Worm (Caenorhabditis elegans) whole organism, late embryonic: ENCODE data around the gene C09F12.3.

Experiments used
- C08G9.2 ChIP-seq: sonication (generic microtip); optimal IDR thresholded peaks from 2 replicates; lab custom pipeline; 2016; ENCODE audit warnings: mild to moderate bottlenecking, missing genetic modification characterization, moderate library complexity, missing compliant biosample characterization
- F13H6.1 ChIP-seq: sonication (generic microtip); optimal IDR thresholded peaks from 2 replicates; lab custom pipeline; 2016; ENCODE audit warnings: missing genetic modification characterization, missing compliant biosample characterization
- K09A11.1 ChIP-seq: sonication (generic microtip); optimal IDR thresholded peaks from 2 replicates; lab custom pipeline; 2017; ENCODE audit warnings: antibody characterized with exemption, mild to moderate bottlenecking, missing genetic modification characterization, missing compliant biosample characterization; ENCODE audit not compliant: insufficient read depth
- T23F11.4 ChIP-seq: fragments of 200-800 bp; sonication (Bioruptor generic); optimal IDR thresholded peaks from 2 replicates; lab custom pipeline; 2018; ENCODE audit warnings: mild to moderate bottlenecking, missing genetic modification characterization, missing compliant biosample characterization
- Y22D7AL.16 ChIP-seq: sonication (generic microtip); optimal IDR thresholded peaks from 2 replicates; lab custom pipeline; 2016; ENCODE audit warnings: missing genetic modification characterization, missing compliant biosample characterization
- ama-1 ChIP-seq: fragments of 150-350 bp; optimal IDR thresholded peaks from 2 replicates; lab custom pipeline; 2014
- ceh-14 ChIP-seq: sonication (generic microtip); optimal IDR thresholded peaks from 2 replicates; lab custom pipeline; 2016; ENCODE audit warnings: missing genotype, missing genetic modification characterization, missing compliant biosample characterization
- ceh-2 ChIP-seq: sonication (generic microtip); optimal IDR thresholded peaks from 2 replicates; lab custom pipeline; 2016; ENCODE audit warnings: missing genotype, missing genetic modification characterization, missing compliant biosample characterization
- ceh-22 ChIP-seq: sonication (generic microtip); optimal IDR thresholded peaks from 2 replicates; lab custom pipeline; 2017; ENCODE audit warnings: missing biosample characterization, missing genetic modification characterization
- ceh-34 ChIP-seq: sonication (generic microtip); optimal IDR thresholded peaks from 2 replicates; lab custom pipeline; 2016; ENCODE audit warnings: mild to moderate bottlenecking, missing genetic modification characterization, missing compliant biosample characterization
- ceh-9 ChIP-seq: sonication (generic microtip); optimal IDR thresholded peaks from 2 replicates; lab custom pipeline; 2016; ENCODE audit warnings: mild to moderate bottlenecking, missing genetic modification characterization, inconsistent platforms, missing compliant biosample characterization
- che-1 ChIP-seq: sonication (generic microtip); optimal IDR thresholded peaks from 2 replicates; lab custom pipeline; 2016; ENCODE audit warnings: mild to moderate bottlenecking, missing genetic modification characterization, missing compliant biosample characterization
- dmd-4 ChIP-seq: sonication (generic microtip); optimal IDR thresholded peaks from 2 replicates; lab custom pipeline; 2016; ENCODE audit warnings: borderline replicate concordance, missing genetic modification characterization, missing compliant biosample characterization
- elt-2 ChIP-seq: sonication (generic microtip); optimal IDR thresholded peaks from 2 replicates; lab custom pipeline; 2016; ENCODE audit warnings: missing genetic modification reagents, missing genetic modification characterization, missing compliant biosample characterization
- elt-4 ChIP-seq: sonication (generic microtip); optimal IDR thresholded peaks from 2 replicates; lab custom pipeline; 2016; ENCODE audit warnings: missing genetic modification characterization, missing compliant biosample characterization
- eyg-1 ChIP-seq: sonication (generic microtip); optimal IDR thresholded peaks from 2 replicates; lab custom pipeline; 2016; ENCODE audit warnings: missing genotype, missing genetic modification characterization, missing compliant biosample characterization
- fax-1 ChIP-seq: sonication (generic microtip); optimal IDR thresholded peaks from 2 replicates; lab custom pipeline; 2016; ENCODE audit warnings: missing genotype, missing genetic modification characterization, missing compliant biosample characterization
- fkh-10 ChIP-seq: fragments of 150-350 bp; optimal IDR thresholded peaks from 2 replicates; lab custom pipeline; 2014; ENCODE audit warnings: missing biosample characterization, missing genetic modification reagents, missing genetic modification characterization
- fkh-6 ChIP-seq: sonication (generic microtip); optimal IDR thresholded peaks from 2 replicates; lab custom pipeline; 2016; ENCODE audit warnings: missing genetic modification characterization, missing compliant biosample characterization
- gmeb-2 ChIP-seq: sonication (generic microtip); optimal IDR thresholded peaks from 2 replicates; lab custom pipeline; 2016; ENCODE audit warnings: missing genetic modification characterization, inconsistent platforms, missing compliant biosample characterization
- hlh-13 ChIP-seq: fragments of 200-800 bp; sonication (Bioruptor generic); optimal IDR thresholded peaks from 2 replicates; lab custom pipeline; 2018; ENCODE audit warnings: mild to moderate bottlenecking, missing genetic modification characterization, missing compliant biosample characterization
- hlh-15 ChIP-seq: sonication (generic microtip); optimal IDR thresholded peaks from 2 replicates; lab custom pipeline; 2016; ENCODE audit warnings: missing genetic modification characterization, missing compliant biosample characterization
- hlh-6 ChIP-seq: sonication (generic microtip); optimal IDR thresholded peaks from 2 replicates; lab custom pipeline; 2016; ENCODE audit warnings: missing genotype, missing genetic modification characterization, missing compliant biosample characterization
- hlh-8 ChIP-seq: sonication (generic microtip); optimal IDR thresholded peaks from 2 replicates; lab custom pipeline; 2016; ENCODE audit warnings: missing genotype, missing genetic modification characterization, missing compliant biosample characterization
- lim-6 ChIP-seq: sonication (generic microtip); optimal IDR thresholded peaks from 2 replicates; lab custom pipeline; 2016; ENCODE audit warnings: missing genetic modification characterization, missing compliant biosample characterization
- madf-2 ChIP-seq: sonication (generic microtip); optimal IDR thresholded peaks from 2 replicates; lab custom pipeline; 2017; ENCODE audit warnings: missing genetic modification characterization, missing compliant biosample characterization
- nhr-232 ChIP-seq: sonication (generic microtip); optimal IDR thresholded peaks from 2 replicates; lab custom pipeline; 2016; ENCODE audit warnings: missing genetic modification characterization, missing compliant biosample characterization
- npax-4 ChIP-seq: sonication (generic microtip); optimal IDR thresholded peaks from 2 replicates; lab custom pipeline; 2016; ENCODE audit warnings: missing genetic modification characterization, missing compliant biosample characterization
- odd-2 ChIP-seq: sonication (generic microtip); optimal IDR thresholded peaks from 2 replicates; lab custom pipeline; 2017; ENCODE audit warnings: antibody characterized with exemption, mild to moderate bottlenecking, missing genetic modification characterization, missing compliant biosample characterization
- pag-3 ChIP-seq: sonication (generic microtip); optimal IDR thresholded peaks from 2 replicates; lab custom pipeline; 2016; ENCODE audit warnings: missing compliant biosample characterization, missing genetic modification characterization, borderline replicate concordance
- pax-1 ChIP-seq: fragments of 150-350 bp; optimal IDR thresholded peaks from 2 replicates; lab custom pipeline; 2014; ENCODE audit warnings: missing biosample characterization, missing genetic modification characterization
- pha-4 ChIP-seq: fragments of 150-350 bp; optimal IDR thresholded peaks from 2 replicates; lab custom pipeline; 2018; ENCODE audit warnings: missing biosample characterization, missing genetic modification reagents, missing genetic modification characterization
- pqm-1 ChIP-seq: sonication (generic microtip); optimal IDR thresholded peaks from 2 replicates; lab custom pipeline; 2016; ENCODE audit warnings: missing genetic modification characterization, missing compliant biosample characterization
- pros-1 ChIP-seq: fragments of 150-350 bp; optimal IDR thresholded peaks from 2 replicates; lab custom pipeline; 2014; ENCODE audit warnings: missing biosample characterization, missing genetic modification reagents, missing genetic modification characterization
- ref-2 ChIP-seq: sonication (generic microtip); optimal IDR thresholded peaks from 2 replicates; lab custom pipeline; 2016; ENCODE audit warnings: missing genetic modification characterization, missing compliant biosample characterization
- rnt-1 ChIP-seq: sonication (generic microtip); optimal IDR thresholded peaks from 2 replicates; lab custom pipeline; 2016; ENCODE audit warnings: missing genetic modification characterization, missing compliant biosample characterization
- sdc-2 ChIP-seq: sonication (generic microtip); optimal IDR thresholded peaks from 2 replicates; lab custom pipeline; 2016; ENCODE audit warnings: missing genotype, missing genetic modification characterization, missing compliant biosample characterization
- sox-2 ChIP-seq: fragments of 200-800 bp; sonication (Bioruptor generic); IDR thresholded peaks from 2 replicates; pipeline ENCODE4 v1.3.6; 2022; ENCODE audit warnings: missing genetic modification reagents, missing genetic modification characterization, missing compliant biosample characterization
- syd-9 ChIP-seq: sonication (generic microtip); optimal IDR thresholded peaks from 2 replicates; lab custom pipeline; 2016; ENCODE audit warnings: mild to moderate bottlenecking, missing genetic modification characterization, moderate library complexity, missing compliant biosample characterization
- tbx-7 ChIP-seq: sonication (generic microtip); optimal IDR thresholded peaks from 2 replicates; lab custom pipeline; 2016; ENCODE audit warnings: missing genotype, missing genetic modification characterization, missing compliant biosample characterization
- ttx-3 ChIP-seq: sonication (generic microtip); optimal IDR thresholded peaks from 2 replicates; lab custom pipeline; 2016; ENCODE audit warnings: missing genetic modification reagents, missing genetic modification characterization, missing compliant biosample characterization
- unc-3 ChIP-seq, 2 experiments: fragments of 200-800 bp in 1 of 2; sonication (Bioruptor generic) in 1 of 2; sonication (generic microtip) in 1 of 2; conservative IDR thresholded peaks in 1 of 2; optimal IDR thresholded peaks in 1 of 2; 2 replicates each; pipeline versions ENCODE4 v1.3.6 to Lab custom; 2016 to 2022; ENCODE audit warnings: missing compliant biosample characterization in 2 of 2, missing genetic modification characterization in 2 of 2, missing genetic modification reagents in 1 of 2
- unc-55 ChIP-seq: sonication (generic microtip); optimal IDR thresholded peaks from 2 replicates; lab custom pipeline; 2017; ENCODE audit warnings: missing biosample characterization, missing genetic modification reagents, missing genetic modification characterization
- unc-86 ChIP-seq: sonication (generic microtip); optimal IDR thresholded peaks from 2 replicates; lab custom pipeline; 2016; ENCODE audit warnings: missing genetic modification characterization, missing compliant biosample characterization
- zip-5 ChIP-seq: sonication (generic microtip); optimal IDR thresholded peaks from 2 replicates; lab custom pipeline; 2016; ENCODE audit warnings: missing genetic modification characterization, missing compliant biosample characterization
- ztf-16 ChIP-seq: sonication (generic microtip); optimal IDR thresholded peaks from 2 replicates; lab custom pipeline; 2017; ENCODE audit warnings: missing genetic modification characterization, missing compliant biosample characterization

Gene C09F12.3

ce11 chrX:11031047-11031695 is 11.5 kb downstream of the C09F12.3 start (continued):
- TF ChIP-seq C08G9.2 (tag; lab: Kevin White, UChicago) (peak; percentile 75), gmeb-2 (tag; lab: Kevin White, UChicago) (no peak), unc-3 (GFP tag; conservative IDR thresholded peaks at IDR 0.05; lab: Robert Waterston, UW) (0 out of 2 replicates have a peak, but pooled peaks have one; percentile 14), unc-3 (tag; optimal IDR thresholded peaks at IDR 0.05; lab: Kevin White, UChicago) (no peak), hlh-13 (GFP tag; lab: Kevin White, UChicago) (no peak), hlh-8 (peak; percentile 69), T23F11.4 (GFP tag; lab: Kevin White, UChicago) (peak; percentile 57), hlh-15 (tag; lab: Kevin White, UChicago) (no peak), odd-2 (tag; lab: Kevin White, UChicago) (no peak), hlh-6 (tag; lab: Kevin White, UChicago) (peak; percentile 77), pqm-1 (tag; lab: Kevin White, UChicago) (no peak), pax-1 (tag; lab: Kevin White, UChicago) (peak; percentile 67), elt-4 (tag; lab: Kevin White, UChicago) (no peak), tbx-7 (tag; lab: Kevin White, UChicago) (peak; percentile 58), unc-55 (GFP tag; lab: Kevin White, UChicago) (peak; percentile 85), eyg-1 (tag; lab: Kevin White, UChicago) (peak; percentile 71), lim-6 (tag; lab: Kevin White, UChicago) (peak; percentile 45), ceh-9 (tag; lab: Kevin White, UChicago) (no peak), fkh-10 (GFP tag; lab: Kevin White, UChicago) (no peak), zip-5 (tag; lab: Kevin White, UChicago) (no peak), syd-9 (tag; lab: Kevin White, UChicago) (peak; percentile 73), ztf-16 (tag; lab: Kevin White, UChicago) (peak; percentile 64), sox-2 (no peak), K09A11.1 (peak; percentile 16), fax-1 (tag; lab: Kevin White, UChicago) (no peak), nhr-232 (tag; lab: Kevin White, UChicago) (no peak), sdc-2 (tag; lab: Kevin White, UChicago) (peak; percentile 83), elt-2 (tag; lab: Kevin White, UChicago) (peak; percentile 40), ceh-14 (tag; lab: Kevin White, UChicago) (peak; percentile 80), pros-1 (tag; lab: Kevin White, UChicago) (peak; percentile 90), ceh-34 (tag; lab: Kevin White, UChicago) (peak; percentile 90), pag-3 (peak; percentile 58), ceh-2 (tag; lab: Kevin White, UChicago) (peak; percentile 86), rnt-1 (tag; lab: Kevin White, UChicago) (peak; percentile 94), ttx-3 (no peak), che-1 (tag; lab: Kevin White, UChicago) (no peak), unc-86 (tag; lab: Kevin White, UChicago) (no peak), F13H6.1 (tag; lab: Kevin White, UChicago) (peak; percentile 78), dmd-4 (tag; lab: Kevin White, UChicago) (no peak), fkh-6 (tag; lab: Kevin White, UChicago) (no peak), ref-2 (tag; lab: Kevin White, UChicago) (peak; percentile 89), Y22D7AL.16 (no peak), ceh-22 (tag; lab: Kevin White, UChicago) (peak; percentile 18), npax-4 (tag; lab: Kevin White, UChicago) (no peak), pha-4 (tag; lab: Kevin White, UChicago) (no peak), madf-2 (tag; lab: Kevin White, UChicago) (peak; percentile 73), ama-1 (lab: Kevin White, UChicago) (peak; percentile 34)
